Worm (Caenorhabditis elegans) whole organism, L2 larva: ENCODE data around the gene C25D7.5.

Source experiments
- ZK546.5 ChIP-seq: sonication (generic microtip); optimal IDR thresholded peaks from 2 replicates; lab custom pipeline; 2017; ENCODE audit warnings: missing biosample characterization, missing genetic modification characterization
- alr-1 ChIP-seq: fragments of 150-350 bp; optimal IDR thresholded peaks from 2 replicates; lab custom pipeline; 2014; ENCODE audit warnings: missing biosample characterization, missing genetic modification characterization
- blmp-1 ChIP-seq: sonication (generic microtip); optimal IDR thresholded peaks from 2 replicates; lab custom pipeline; 2017; ENCODE audit warnings: missing genetic modification characterization, mild to moderate bottlenecking, missing compliant biosample characterization, antibody characterized with exemption, moderate library complexity; ENCODE audit not compliant: insufficient read depth
- egl-27 ChIP-seq: sonication (generic microtip); optimal IDR thresholded peaks from 3 replicates; lab custom pipeline; 2017; ENCODE audit warnings: missing biosample characterization, missing genetic modification reagents, missing genetic modification characterization
- lin-11 ChIP-seq: fragments of 150-350 bp; sonication (generic microtip); optimal IDR thresholded peaks from 2 replicates; lab custom pipeline; 2014; ENCODE audit warnings: missing biosample characterization, missing genetic modification characterization, inconsistent platforms, mixed read lengths
- lin-39 ChIP-seq: fragments of 150-350 bp; optimal IDR thresholded peaks from 2 replicates; lab custom pipeline; 2014; ENCODE audit warnings: missing biosample characterization, missing genetic modification reagents, missing genetic modification characterization
- lsy-2 ChIP-seq, 2 experiments: fragments of 150-350 bp in 1 of 2; sonication (generic microtip) in 1 of 2; optimal IDR thresholded peaks; 2 replicates each; lab custom pipeline; 2014 to 2017; ENCODE audit warnings: missing biosample characterization in 2 of 2, missing genetic modification characterization in 2 of 2
- nhr-11 ChIP-seq: fragments of 150-350 bp; optimal IDR thresholded peaks from 2 replicates; lab custom pipeline; 2014; ENCODE audit warnings: missing biosample characterization, missing genetic modification characterization
- nhr-23 ChIP-seq: fragments of 150-350 bp; optimal IDR thresholded peaks from 2 replicates; lab custom pipeline; 2014; ENCODE audit warnings: missing biosample characterization, missing genetic modification reagents, missing genetic modification characterization
- sem-4 ChIP-seq: fragments of 150-350 bp; optimal IDR thresholded peaks from 2 replicates; lab custom pipeline; 2014; ENCODE audit warnings: missing biosample characterization, missing genetic modification reagents, missing genetic modification characterization
- snpc-4 ChIP-seq: fragments of 150-350 bp; optimal IDR thresholded peaks from 2 replicates; lab custom pipeline; 2014; ENCODE audit warnings: missing biosample characterization, missing genetic modification characterization

The C25D7.5 gene

ce11 chrV:15099447-15099846 lies 47.0 kb downstream of the C25D7.5 start, which contains the start of gene C01G10.1:
Gene C01G10.1 (plus strand): TSS chrV:15099747.
- TF ChIP-seq alr-1 (tag; lab: Kevin White, UChicago) (no peak), nhr-23 (tag; lab: Kevin White, UChicago) (no peak), egl-27 (tag; lab: Kevin White, UChicago) (no peak), lin-11 (tag; lab: Kevin White, UChicago) (no peak), lsy-2 (tag; optimal IDR thresholded peaks at IDR 0.05; lab: Kevin White, UChicago) (no peak), ZK546.5 (tag; lab: Kevin White, UChicago) (no peak), sem-4 (tag; lab: Kevin White, UChicago) (no peak), nhr-11 (tag; lab: Kevin White, UChicago) (no peak), lin-39 (tag; lab: Kevin White, UChicago) (no peak), blmp-1 (tag; lab: Kevin White, UChicago) (no peak), snpc-4 (tag; lab: Kevin White, UChicago) (no peak)
